Worm (Caenorhabditis elegans) whole organism, L3 larva: ENCODE measurements around the gene spp-12.

Experiments
- R02D3.7 ChIP-seq: fragments of 150-350 bp; optimal IDR thresholded peaks from 2 replicates; lab custom pipeline; 2014; ENCODE audit warnings: missing biosample characterization, missing genetic modification characterization
- ZK546.5 ChIP-seq: sonication (generic microtip); optimal IDR thresholded peaks from 2 replicates; lab custom pipeline; 2017; ENCODE audit warnings: missing biosample characterization, missing genetic modification characterization
- ama-1 ChIP-seq: fragments of 150-350 bp; optimal IDR thresholded peaks from 2 replicates; lab custom pipeline; 2018
- ceh-16 ChIP-seq: sonication (generic microtip); optimal IDR thresholded peaks from 2 replicates; lab custom pipeline; 2017; ENCODE audit warnings: missing biosample characterization, missing genetic modification characterization
- ceh-82 ChIP-seq: fragments of 150-350 bp; optimal IDR thresholded peaks from 2 replicates; lab custom pipeline; 2014; ENCODE audit warnings: missing biosample characterization, missing genetic modification characterization
- daf-12 ChIP-seq: fragments of 150-350 bp; optimal IDR thresholded peaks from 2 replicates; lab custom pipeline; 2014; ENCODE audit warnings: missing biosample characterization, missing genetic modification reagents, missing genetic modification characterization
- egl-27 ChIP-seq: sonication (generic microtip); optimal IDR thresholded peaks from 4 replicates; lab custom pipeline; 2017; ENCODE audit warnings: missing biosample characterization, missing genetic modification reagents, missing genetic modification characterization
- elt-1 ChIP-seq: fragments of 150-350 bp; optimal IDR thresholded peaks from 2 replicates; lab custom pipeline; 2014; ENCODE audit warnings: missing biosample characterization, missing genetic modification characterization
- elt-2 ChIP-seq: sonication (generic microtip); optimal IDR thresholded peaks from 2 replicates; lab custom pipeline; 2016; ENCODE audit warnings: missing genetic modification reagents, mild to moderate bottlenecking, missing genetic modification characterization, missing compliant biosample characterization
- eor-1 ChIP-seq, 2 experiments: fragments of 150-350 bp; optimal IDR thresholded peaks; 2 replicates each; lab custom pipeline; 2014 to 2018; ENCODE audit warnings: missing biosample characterization in 2 of 2, missing genetic modification characterization in 2 of 2
- fkh-10 ChIP-seq: sonication (generic microtip); optimal IDR thresholded peaks from 2 replicates; lab custom pipeline; 2017; ENCODE audit warnings: missing biosample characterization, missing genetic modification reagents, missing genetic modification characterization
- fkh-2 ChIP-seq: fragments of 150-350 bp; optimal IDR thresholded peaks from 2 replicates; lab custom pipeline; 2014; ENCODE audit warnings: missing biosample characterization, missing genetic modification reagents, missing genetic modification characterization
- fos-1 ChIP-seq: fragments of 150-350 bp; optimal IDR thresholded peaks from 2 replicates; lab custom pipeline; 2014; ENCODE audit warnings: missing biosample characterization, missing genetic modification characterization
- hmg-11 ChIP-seq: sonication (generic microtip); optimal IDR thresholded peaks from 2 replicates; lab custom pipeline; 2016; ENCODE audit warnings: missing genetic modification characterization, missing compliant biosample characterization
- lin-15B ChIP-seq: fragments of 150-350 bp; optimal IDR thresholded peaks from 2 replicates; lab custom pipeline; 2014; ENCODE audit warnings: missing biosample characterization, missing genetic modification characterization
- lin-39 ChIP-seq: fragments of 150-350 bp; optimal IDR thresholded peaks from 2 replicates; lab custom pipeline; 2018; ENCODE audit warnings: missing biosample characterization, missing genetic modification reagents, missing genetic modification characterization
- lsy-12 ChIP-seq: sonication (generic microtip); optimal IDR thresholded peaks from 2 replicates; lab custom pipeline; 2016; ENCODE audit warnings: mild to moderate bottlenecking, missing genetic modification characterization, missing compliant biosample characterization
- mdl-1 ChIP-seq: fragments of 150-350 bp; optimal IDR thresholded peaks from 2 replicates; lab custom pipeline; 2014; ENCODE audit warnings: missing biosample characterization, missing genetic modification characterization
- mml-1 ChIP-seq: fragments of 150-350 bp; sonication (generic microtip); optimal IDR thresholded peaks from 3 replicates; lab custom pipeline; 2014; ENCODE audit warnings: missing biosample characterization, missing genetic modification characterization
- nhr-11 ChIP-seq: fragments of 150-350 bp; optimal IDR thresholded peaks from 2 replicates; lab custom pipeline; 2014; ENCODE audit warnings: missing biosample characterization, missing genetic modification characterization
- nhr-12 ChIP-seq: fragments of 150-350 bp; optimal IDR thresholded peaks from 2 replicates; lab custom pipeline; 2014; ENCODE audit warnings: missing biosample characterization, missing genetic modification characterization
- nhr-23 ChIP-seq: fragments of 150-350 bp; optimal IDR thresholded peaks from 2 replicates; lab custom pipeline; 2014; ENCODE audit warnings: missing biosample characterization, missing genetic modification reagents, missing genetic modification characterization
- nhr-237 ChIP-seq: fragments of 150-350 bp; optimal IDR thresholded peaks from 2 replicates; lab custom pipeline; 2014; ENCODE audit warnings: missing biosample characterization, missing genetic modification characterization
- nhr-25 ChIP-seq: sonication (generic microtip); optimal IDR thresholded peaks from 2 replicates; lab custom pipeline; 2017; ENCODE audit warnings: missing biosample characterization, missing genetic modification characterization
- nhr-28 ChIP-seq: fragments of 150-350 bp; optimal IDR thresholded peaks from 2 replicates; lab custom pipeline; 2014; ENCODE audit warnings: missing biosample characterization, missing genetic modification characterization
- nhr-43 ChIP-seq: sonication (generic microtip); optimal IDR thresholded peaks from 2 replicates; lab custom pipeline; 2016; ENCODE audit warnings: mild to moderate bottlenecking, missing genetic modification characterization, missing compliant biosample characterization; ENCODE audit not compliant: poor library complexity, severe bottlenecking
- nhr-67 ChIP-seq: fragments of 150-350 bp; optimal IDR thresholded peaks from 2 replicates; lab custom pipeline; 2014; ENCODE audit warnings: missing biosample characterization, missing genetic modification characterization
- nhr-77 ChIP-seq: fragments of 150-350 bp; optimal IDR thresholded peaks from 2 replicates; lab custom pipeline; 2014; ENCODE audit warnings: missing biosample characterization, missing genetic modification characterization
- pha-4 ChIP-seq: fragments of 150-350 bp; optimal IDR thresholded peaks from 2 replicates; lab custom pipeline; 2014; ENCODE audit warnings: missing biosample characterization, missing genetic modification reagents, missing genetic modification characterization
- pqm-1 ChIP-seq: fragments of 150-350 bp; optimal IDR thresholded peaks from 2 replicates; lab custom pipeline; 2017; ENCODE audit warnings: missing biosample characterization, missing genetic modification characterization, inconsistent platforms
- sea-2 ChIP-seq: fragments of 150-350 bp; sonication (generic microtip); optimal IDR thresholded peaks from 4 replicates; lab custom pipeline; 2014; ENCODE audit warnings: missing biosample characterization, missing genetic modification reagents, missing genetic modification characterization
- skn-1 ChIP-seq: fragments of 150-350 bp; optimal IDR thresholded peaks from 2 replicates; lab custom pipeline; 2014; ENCODE audit warnings: missing biosample characterization, missing genetic modification characterization
- snpc-4 ChIP-seq: fragments of 150-350 bp; optimal IDR thresholded peaks from 2 replicates; lab custom pipeline; 2014; ENCODE audit warnings: missing biosample characterization, missing genetic modification characterization
- tbx-2 ChIP-seq: sonication (generic microtip); optimal IDR thresholded peaks from 2 replicates; lab custom pipeline; 2016; ENCODE audit warnings: mild to moderate bottlenecking, missing genetic modification characterization, missing compliant biosample characterization
- unc-39 ChIP-seq: sonication (generic microtip); optimal IDR thresholded peaks from 4 replicates; lab custom pipeline; 2017; ENCODE audit warnings: missing biosample characterization, missing genetic modification characterization
- unc-62 ChIP-seq: fragments of 150-350 bp; sonication (generic microtip); optimal IDR thresholded peaks from 4 replicates; lab custom pipeline; 2014; ENCODE audit warnings: missing biosample characterization, missing genetic modification reagents, missing genetic modification characterization
- ztf-11 ChIP-seq: fragments of 150-350 bp; optimal IDR thresholded peaks from 2 replicates; lab custom pipeline; 2014; ENCODE audit warnings: missing biosample characterization, missing genetic modification characterization
- ztf-4 ChIP-seq: fragments of 150-350 bp; optimal IDR thresholded peaks from 2 replicates; lab custom pipeline; 2014; ENCODE audit warnings: missing biosample characterization, missing genetic modification characterization

Gene spp-12

ce11 chrV:13862505-13862904, 27.1 kb upstream of the spp-12 start, which contains the start of gene srx-137:
Gene srx-137 (plus strand): TSS chrV:13862805.
- TF ChIP-seq hmg-11 (tag; lab: Kevin White, UChicago): no peak
- no peak for TF ChIP-seq ama-1
- TF ChIP-seq fkh-2 (tag; lab: Kevin White, UChicago): no peak
- TF ChIP-seq pha-4: no peak
- no peak for TF ChIP-seq tbx-2 (tag; lab: Kevin White, UChicago)
- no peak for TF ChIP-seq pqm-1 (tag; lab: Kevin White, UChicago)
- TF ChIP-seq egl-27 (tag; lab: Kevin White, UChicago): no peak
- TF ChIP-seq R02D3.7 (tag; lab: Kevin White, UChicago): no peak
- TF ChIP-seq lsy-12 (tag; lab: Kevin White, UChicago): no peak
- no peak for TF ChIP-seq snpc-4
- no peak for TF ChIP-seq ztf-4 (tag; lab: Kevin White, UChicago)
- TF ChIP-seq nhr-67: no peak

ce11 chrV:13863700-13864099, 25.9 kb upstream of the spp-12 start:
- TF ChIP-seq fkh-10 (GFP tag; lab: Kevin White, UChicago) (no peak), tbx-2 (tag; lab: Kevin White, UChicago) (no peak), ceh-16 (no peak), skn-1 (tag; lab: Kevin White, UChicago) (no peak), elt-2 (tag; lab: Kevin White, UChicago) (no peak), nhr-12 (tag; lab: Kevin White, UChicago) (no peak), fos-1 (tag; lab: Kevin White, UChicago) (no peak), nhr-23 (no peak), lsy-12 (tag; lab: Kevin White, UChicago) (no peak), ceh-82 (tag; lab: Kevin White, UChicago) (no peak), ZK546.5 (tag; lab: Kevin White, UChicago) (no peak), elt-1 (tag; lab: Kevin White, UChicago) (no peak), nhr-43 (tag; lab: Kevin White, UChicago) (no peak)

- TF ChIP-seq nhr-25 (tag; lab: Kevin White, UChicago) (peak; percentile 52), eor-1 (tag; optimal IDR thresholded peaks at IDR 0.05; lab: Kevin White, UChicago) (no peak), nhr-23 (peak; percentile 50), elt-1 (tag; lab: Kevin White, UChicago) (peak; percentile 92)
These were observed 23.3 kb upstream of the spp-12 start, which contains the start of gene nhr-175 for ce11 chrV:13866353-13866752. Gene nhr-175 (plus strand): TSS chrV:13866691.

- no peak for TF ChIP-seq unc-62
- peak; percentile 2 for TF ChIP-seq pqm-1 (tag; lab: Kevin White, UChicago)
- peak; percentile 98 for TF ChIP-seq nhr-11 (tag; lab: Kevin White, UChicago)
These were observed 20.1 kb upstream of the spp-12 start for ce11 chrV:13869551-13869950.

ce11 chrV:13872895-13873294, 16.7 kb upstream of the spp-12 start, which contains the start of gene cpt-5:
Gene cpt-5 (plus strand): TSS chrV:13873195.
- TF ChIP-seq skn-1 (tag; lab: Kevin White, UChicago): no peak
- no peak for TF ChIP-seq nhr-23
- TF ChIP-seq mdl-1: no peak
- TF ChIP-seq daf-12 (tag; lab: Kevin White, UChicago): no peak
- TF ChIP-seq tbx-2 (tag; lab: Kevin White, UChicago): no peak
- TF ChIP-seq pha-4: no peak
- no peak for TF ChIP-seq fkh-2 (tag; lab: Kevin White, UChicago)
- TF ChIP-seq nhr-237: no peak
- TF ChIP-seq nhr-11 (tag; lab: Kevin White, UChicago): no peak
- no peak for TF ChIP-seq nhr-25 (tag; lab: Kevin White, UChicago)

- TF ChIP-seq nhr-25 (tag; lab: Kevin White, UChicago): no peak
- no peak for TF ChIP-seq ama-1
- TF ChIP-seq daf-12 (tag; lab: Kevin White, UChicago): no peak
- TF ChIP-seq lin-39 (tag; lab: Kevin White, UChicago): no peak
These were observed 16.3 kb upstream of the spp-12 start for ce11 chrV:13873323-13873722.

- TF ChIP-seq ztf-11 (tag; lab: Kevin White, UChicago) (no peak), unc-39 (tag; lab: Kevin White, UChicago) (no peak), ama-1 (no peak), mml-1 (tag; lab: Kevin White, UChicago) (no peak), sea-2 (GFP tag; lab: Kevin White, UChicago) (no peak), nhr-28 (tag; lab: Kevin White, UChicago) (no peak), ztf-4 (tag; lab: Kevin White, UChicago) (no peak), lin-15B (no peak), nhr-77 (tag; lab: Kevin White, UChicago) (no peak)
These were observed 13.1 kb upstream of the spp-12 start, which contains the start of gene T22G5.1 for ce11 chrV:13876529-13876928. Gene T22G5.1 (plus strand): TSS chrV:13876829.
